Fruit fly (Drosophila melanogaster) whole organism, prepupa: ENCODE measurements around the gene Ae2.
A peak's percentile ranks its signal among the peaks of the same experiment; 100 is the strongest.

Experiments
- Blimp-1 ChIP-seq: fragments of 200-800 bp; sonication (Bioruptor generic); optimal IDR thresholded peaks from 3 replicates; lab custom pipeline; 2017; ENCODE audit warnings: missing biosample characterization, missing genetic modification characterization, mild to moderate bottlenecking, moderate library complexity, missing genetic modification reagents
- CG10631 ChIP-seq: fragments of 200-800 bp; sonication (Bioruptor generic); optimal IDR thresholded peaks from 2 replicates; lab custom pipeline; 2016; ENCODE audit warnings: missing biosample characterization, missing genetic modification characterization
- CG11902 ChIP-seq: fragments of 200-800 bp; sonication (Bioruptor generic); optimal IDR thresholded peaks from 3 replicates; lab custom pipeline; 2016; ENCODE audit warnings: missing biosample characterization, missing genetic modification characterization
- CG15336 ChIP-seq: fragments of 200-800 bp; sonication (Bioruptor generic); IDR thresholded peaks from 2 replicates; pipeline ENCODE4 v1.3.6; 2022; ENCODE audit warnings: missing biosample characterization, missing genetic modification characterization
- CG1621 ChIP-seq: fragments of 200-800 bp; sonication (Bioruptor generic); optimal IDR thresholded peaks from 3 replicates; lab custom pipeline; 2018; ENCODE audit warnings: missing biosample characterization, mild to moderate bottlenecking, missing genetic modification characterization
- CG32006 ChIP-seq: fragments of 200-800 bp; sonication (Bioruptor generic); optimal IDR thresholded peaks from 3 replicates; lab custom pipeline; 2017; ENCODE audit warnings: missing biosample characterization, mild to moderate bottlenecking, missing genetic modification characterization
- CG6163 ChIP-seq: fragments of 200-800 bp; sonication (Bioruptor generic); IDR thresholded peaks from 3 replicates; pipeline ENCODE4 v1.3.6; 2022; ENCODE audit warnings: missing biosample characterization, missing genetic modification characterization
- CG6276 ChIP-seq: fragments of 200-800 bp; sonication (Bioruptor generic); optimal IDR thresholded peaks from 2 replicates; lab custom pipeline; 2017; ENCODE audit warnings: missing biosample characterization, mild to moderate bottlenecking, missing genetic modification characterization
- CG6854 ChIP-seq: fragments of 200-800 bp; sonication (Bioruptor generic); optimal IDR thresholded peaks from 2 replicates; lab custom pipeline; 2017; ENCODE audit warnings: missing biosample characterization, mild to moderate bottlenecking, missing genetic modification characterization
- CG7368 ChIP-seq: fragments of 200-800 bp; sonication (Bioruptor generic); optimal IDR thresholded peaks from 3 replicates; lab custom pipeline; 2016; ENCODE audit warnings: missing biosample characterization, missing genetic modification characterization
- CG8119 ChIP-seq: fragments of 200-800 bp; sonication (Bioruptor generic); IDR thresholded peaks from 3 replicates; pipeline ENCODE4 v1.3.6; 2022; ENCODE audit warnings: missing biosample characterization, missing genetic modification characterization
- CG9139 ChIP-seq: fragments of 200-800 bp; sonication (Bioruptor generic); optimal IDR thresholded peaks from 3 replicates; lab custom pipeline; 2017; ENCODE audit warnings: missing biosample characterization, mild to moderate bottlenecking, missing genetic modification characterization
- Eip78C ChIP-seq: fragments of 200-800 bp; sonication (Bioruptor generic); peaks from one replicate; lab custom pipeline; 2016; ENCODE audit warnings: missing biosample characterization, missing genetic modification characterization
- Eip93F ChIP-seq: fragments of 200-800 bp; sonication (Bioruptor generic); optimal IDR thresholded peaks from 2 replicates; lab custom pipeline; 2016; ENCODE audit warnings: missing biosample characterization, mild to moderate bottlenecking, missing genetic modification characterization
- Ets21C ChIP-seq: fragments of 200-800 bp; sonication (Bioruptor generic); optimal IDR thresholded peaks from 3 replicates; lab custom pipeline; 2016; ENCODE audit warnings: missing biosample characterization, missing genetic modification characterization
- Ets96B ChIP-seq: fragments of 200-800 bp; optimal IDR thresholded peaks from 2 replicates; lab custom pipeline; 2019; ENCODE audit warnings: missing biosample characterization, mild to moderate bottlenecking, missing genetic modification characterization, moderate library complexity
- Hr38 ChIP-seq: sonication (Bioruptor generic); optimal IDR thresholded peaks from 2 replicates; lab custom pipeline; 2016; ENCODE audit warnings: missing biosample characterization, missing genetic modification characterization
- Hr39 ChIP-seq: fragments of 200-800 bp; sonication (Bioruptor generic); optimal IDR thresholded peaks from 2 replicates; lab custom pipeline; 2016; ENCODE audit warnings: missing biosample characterization, missing genetic modification characterization
- Hr4 ChIP-seq: fragments of 200-800 bp; sonication (Bioruptor generic); optimal IDR thresholded peaks from 3 replicates; lab custom pipeline; 2016; ENCODE audit warnings: missing biosample characterization, missing genetic modification characterization
- Lpt ChIP-seq: fragments of 200-800 bp; sonication (Bioruptor generic); optimal IDR thresholded peaks from 3 replicates; lab custom pipeline; 2016; ENCODE audit warnings: missing biosample characterization, missing genetic modification characterization
- Met ChIP-seq: fragments of 200-800 bp; sonication (Bioruptor generic); optimal IDR thresholded peaks from 3 replicates; lab custom pipeline; 2016; ENCODE audit warnings: missing biosample characterization, missing genetic modification characterization
- Sox14 ChIP-seq: fragments of 200-800 bp; sonication (Bioruptor generic); optimal IDR thresholded peaks from 3 replicates; lab custom pipeline; 2016; ENCODE audit warnings: missing biosample characterization, missing genetic modification characterization
- Sox15 ChIP-seq: fragments of 200-800 bp; sonication (Bioruptor generic); optimal IDR thresholded peaks from 3 replicates; lab custom pipeline; 2016; ENCODE audit warnings: missing biosample characterization, missing genetic modification characterization
- acj6 ChIP-seq: fragments of 200-800 bp; sonication (Bioruptor generic); optimal IDR thresholded peaks from 3 replicates; lab custom pipeline; 2016; ENCODE audit warnings: missing biosample characterization, missing genetic modification characterization
- cyc ChIP-seq: fragments of 200-800 bp; sonication (Bioruptor generic); optimal IDR thresholded peaks from 3 replicates; lab custom pipeline; 2016; ENCODE audit warnings: missing biosample characterization, missing genetic modification characterization
- dac ChIP-seq: fragments of 200-800 bp; sonication (Bioruptor generic); optimal IDR thresholded peaks from 2 replicates; lab custom pipeline; 2017; ENCODE audit warnings: missing biosample characterization, mild to moderate bottlenecking, missing genetic modification characterization
- dsx ChIP-seq: fragments of 200-800 bp; optimal IDR thresholded peaks from 3 replicates; lab custom pipeline; 2019; ENCODE audit warnings: missing biosample characterization, mild to moderate bottlenecking, missing genetic modification characterization, moderate library complexity; ENCODE audit not compliant: poor library complexity, severe bottlenecking
- eg ChIP-seq: fragments of 200-800 bp; sonication (Bioruptor generic); IDR thresholded peaks from 3 replicates; pipeline ENCODE4 v1.3.6; 2022; ENCODE audit warnings: missing biosample characterization, missing genetic modification characterization
- esn ChIP-seq: fragments of 200-800 bp; sonication (Bioruptor generic); optimal IDR thresholded peaks from 2 replicates; lab custom pipeline; 2016; ENCODE audit warnings: missing biosample characterization, mild to moderate bottlenecking, missing genetic modification characterization, moderate library complexity
- fd59A ChIP-seq: fragments of 200-800 bp; sonication (Bioruptor generic); optimal IDR thresholded peaks from 2 replicates; lab custom pipeline; 2017; ENCODE audit warnings: missing biosample characterization, mild to moderate bottlenecking, missing genetic modification characterization, missing genetic modification reagents
- fkh ChIP-seq: fragments of 200-800 bp; sonication (Bioruptor generic); optimal IDR thresholded peaks from 3 replicates; lab custom pipeline; 2017; ENCODE audit warnings: missing biosample characterization, mild to moderate bottlenecking, missing genetic modification characterization, moderate library complexity
- pdm3 ChIP-seq: fragments of 200-800 bp; sonication (Bioruptor generic); optimal IDR thresholded peaks from 3 replicates; lab custom pipeline; 2016; ENCODE audit warnings: missing biosample characterization, missing genetic modification characterization
- salr ChIP-seq, 2 experiments: fragments of 200-800 bp; sonication (Bioruptor generic); optimal IDR thresholded peaks; 3 replicates each; lab custom pipeline; 2016 to 2018; ENCODE audit warnings: missing biosample characterization in 2 of 2, missing genetic modification characterization in 2 of 2, mild to moderate bottlenecking in 1 of 2
- svp ChIP-seq: fragments of 200-800 bp; sonication (Bioruptor generic); peaks from one replicate; lab custom pipeline; 2016; ENCODE audit warnings: missing biosample characterization, missing genetic modification characterization
- topi ChIP-seq: fragments of 200-800 bp; sonication (Bioruptor generic); optimal IDR thresholded peaks from 3 replicates; lab custom pipeline; 2016; ENCODE audit warnings: missing biosample characterization, missing genetic modification characterization

Gene Ae2

DNA sequence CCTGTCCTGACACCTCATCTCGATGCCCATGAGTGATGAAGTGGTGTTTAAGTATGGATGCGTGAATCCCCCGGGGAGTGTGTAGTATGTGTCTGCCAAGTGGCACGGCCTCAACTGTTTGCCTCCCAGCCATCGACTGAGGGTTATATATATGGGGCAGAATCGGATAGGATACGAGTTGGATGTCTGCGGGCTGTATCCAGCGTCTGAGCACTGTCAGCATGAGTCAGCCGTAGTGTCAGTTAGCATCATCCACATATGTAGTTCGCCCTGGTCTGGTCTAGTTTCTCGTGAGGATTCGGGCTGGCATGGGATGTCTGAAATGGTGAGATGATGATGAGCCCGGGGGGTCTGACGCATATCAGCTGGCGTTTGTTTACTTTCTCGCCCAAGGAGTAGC lies 38.7 kb downstream of the Ae2 start, which contains the start of gene Ilp3 (continued):
- TF ChIP-seq eg (GFP tag; lab: Robert Waterston, UW) (no peak), salr (GFP tag; optimal IDR thresholded peaks at IDR 0.05; lab: Kevin White, UChicago) (no peak)

- TF ChIP-seq pdm3 (GFP tag; lab: Kevin White, UChicago) (no peak), Hr39 (GFP tag; lab: Kevin White, UChicago) (no peak), Sox15 (no peak), CG1621 (tag; lab: Kevin White, UChicago) (no peak), salr (GFP tag; optimal IDR thresholded peaks at IDR 0.05; lab: Kevin White, UChicago) (no peak), fkh (no peak), CG9139 (GFP tag; lab: Kevin White, UChicago) (no peak), topi (GFP tag; lab: Kevin White, UChicago) (no peak), CG6854 (GFP tag; lab: Kevin White, UChicago) (no peak), CG10631 (no peak), Hr38 (GFP tag; lab: Kevin White, UChicago) (no peak), acj6 (no peak), Ets21C (no peak)
- TF ChIP-seq, all 60 proteins: peak for 0
Measured at dm6 chr3L:9804125-9804524, 40.8 kb downstream of the Ae2 start, which contains the start of gene Ilp4. TSS of gene Ilp4 (minus strand) at chr3L:9804263.

- TF ChIP-seq eg (GFP tag; lab: Robert Waterston, UW) (no peak), CG11902 (GFP tag; lab: Kevin White, UChicago) (no peak), Lpt (GFP tag; lab: Kevin White, UChicago) (no peak), Ets96B (tag; lab: Kevin White, UChicago) (no peak), dac (GFP tag; lab: Kevin White, UChicago) (no peak), Hr38 (GFP tag; lab: Kevin White, UChicago) (no peak), Sox14 (GFP tag; lab: Kevin White, UChicago) (no peak), CG6163 (GFP tag; lab: Robert Waterston, UW) (no peak), Eip93F (GFP tag; lab: Kevin White, UChicago) (no peak), cyc (no peak), esn (GFP tag; lab: Kevin White, UChicago) (no peak), fd59A (GFP tag; lab: Kevin White, UChicago) (no peak), Eip78C (GFP tag; lab: Kevin White, UChicago) (no peak), CG7368 (GFP tag; lab: Kevin White, UChicago) (no peak), CG9139 (GFP tag; lab: Kevin White, UChicago) (no peak), svp (no peak), CG32006 (GFP tag; lab: Kevin White, UChicago) (no peak), Blimp-1 (no peak), Hr4 (GFP tag; lab: Kevin White, UChicago) (no peak)
- TF ChIP-seq, all 60 proteins: peak for 0
Measured at dm6 chr3L:9813345-9813897, 50.1 kb downstream of the Ae2 start, which contains the start of gene CG43897. TSS of gene CG43897 (plus strand) at chr3L:9813847.

DNA sequence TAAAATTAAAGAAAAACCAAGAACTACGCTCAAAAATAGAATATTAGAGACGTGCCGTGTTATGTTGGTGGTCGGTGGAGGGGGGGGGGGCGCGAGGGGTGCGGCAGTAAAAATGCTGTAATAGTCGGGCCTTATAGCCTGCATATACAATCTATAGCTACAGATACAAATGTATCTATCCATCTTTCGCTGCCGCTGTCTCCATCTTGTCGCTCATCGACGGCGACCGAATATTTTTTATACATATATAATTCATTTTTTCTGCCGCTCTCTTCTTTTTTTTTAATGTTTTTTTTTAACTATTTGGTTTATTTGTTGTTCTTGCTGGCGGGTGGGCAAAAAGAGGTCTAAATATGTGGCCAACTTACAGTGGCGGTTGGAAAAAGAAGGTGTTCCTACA lies 51.3 kb downstream of the Ae2 start:
- TF ChIP-seq CG15336 (GFP tag; lab: Robert Waterston, UW) (peak; percentile 52; the same call in 1 of the 2 replicates), dsx (GFP tag; lab: Kevin White, UChicago) (no peak), eg (GFP tag; lab: Robert Waterston, UW) (peak; percentile 84), pdm3 (GFP tag; lab: Kevin White, UChicago) (no peak), CG32006 (GFP tag; lab: Kevin White, UChicago) (no peak), cyc (no peak), Hr39 (GFP tag; lab: Kevin White, UChicago) (no peak), Lpt (GFP tag; lab: Kevin White, UChicago) (peak; percentile 17), CG6276 (GFP tag; lab: Kevin White, UChicago) (peak; percentile 2), CG8119 (GFP tag; lab: Robert Waterston, UW) (peak; percentile 47), CG6163 (GFP tag; lab: Robert Waterston, UW) (0 out of 3 replicates have a peak, but pooled peaks have one; percentile 26), Met (GFP tag; lab: Kevin White, UChicago) (no peak)
